Worm (Caenorhabditis elegans) whole organism, midembryonic: ENCODE data around the gene bus-8A.

Experiments used
- cog-1 ChIP-seq: sonication (generic microtip); optimal IDR thresholded peaks from 2 replicates; lab custom pipeline; 2016; ENCODE audit warnings: missing genetic modification characterization, missing compliant biosample characterization
- flt-1 ChIP-seq: fragments of 200-800 bp; sonication (Bioruptor generic); IDR thresholded peaks from 2 replicates; pipeline ENCODE4 v1.3.6; 2022; ENCODE audit warnings: missing genetic modification characterization, missing compliant biosample characterization
- klf-2 ChIP-seq: fragments of 200-800 bp; sonication (Bioruptor generic); conservative IDR thresholded peaks from 2 replicates; pipeline ENCODE4 v1.3.6; 2022; ENCODE audit warnings: missing genetic modification reagents, missing genetic modification characterization, missing compliant biosample characterization
- ref-1 ChIP-seq: fragments of 200-800 bp; sonication (Bioruptor generic); conservative IDR thresholded peaks from 2 replicates; pipeline ENCODE4 v1.3.6; 2022; ENCODE audit warnings: missing genetic modification reagents, missing genetic modification characterization, missing compliant biosample characterization
- tab-1 ChIP-seq: fragments of 200-800 bp; sonication (Bioruptor generic); IDR thresholded peaks from 2 replicates; pipeline ENCODE4 v1.3.6; 2022; ENCODE audit warnings: missing genetic modification characterization, missing compliant biosample characterization
- ztf-23 ChIP-seq: fragments of 200-800 bp; sonication (Bioruptor generic); IDR thresholded peaks from 2 replicates; pipeline ENCODE4 v1.3.6; 2022; ENCODE audit warnings: missing genetic modification reagents, missing genetic modification characterization, missing compliant biosample characterization

- TF ChIP-seq flt-1 (no peak), klf-2 (GFP tag; lab: Robert Waterston, UW) (no peak), tab-1 (GFP tag; lab: Robert Waterston, UW) (no peak), cog-1 (tag; lab: Kevin White, UChicago) (no peak), ref-1 (GFP tag; lab: Robert Waterston, UW) (no peak), ztf-23 (GFP tag; lab: Robert Waterston, UW) (no peak)
Observed at ce11 chrX:5447941-5448340, 44.8 kb upstream of the bus-8A start, which contains the start of gene C25F6.8.
